Fruit fly (Drosophila melanogaster): ENCODE data around the gene mtgo.

Gene mtgo

dm6 chr2L:16544563-16545066 is at the start of gene mtgo (continued):
- TF ChIP-seq esn (GFP tag; optimal IDR thresholded peaks at IDR 0.05) (peak; percentile 45), CG31627 (GFP tag; optimal IDR thresholded peaks at IDR 0.05) (peak; percentile 21), CG6276 (GFP tag; optimal IDR thresholded peaks at IDR 0.05) (peak; percentile 85), achi (GFP tag; optimal IDR thresholded peaks at IDR 0.05) (peak; percentile 42), CG10669 (GFP tag; optimal IDR thresholded peaks at IDR 0.05) (peak; percentile 59), CG16779 (tag; optimal IDR thresholded peaks at IDR 0.05) (peak; percentile 1), Eip75B (GFP tag; optimal IDR thresholded peaks at IDR 0.05) (peak; percentile 48), acj6 (GFP tag; optimal IDR thresholded peaks at IDR 0.05) (peak; percentile 33)

dm6 chr2L:16495193-16495780 is 49.5 kb upstream of the mtgo start:
- TF ChIP-seq CG8319 (GFP tag; optimal IDR thresholded peaks at IDR 0.05) = no peak
- TF ChIP-seq svp (GFP tag) = peak; percentile 28
- no peak for TF ChIP-seq CG11294 (GFP tag; IDR thresholded peaks at IDR 0.05)
- no peak for TF ChIP-seq CG3032 (tag; optimal IDR thresholded peaks at IDR 0.05)
- no peak for TF ChIP-seq CG7368 (GFP tag; optimal IDR thresholded peaks at IDR 0.05)
- TF ChIP-seq Lpt (GFP tag; optimal IDR thresholded peaks at IDR 0.05) = peak; percentile 94
- peak; percentile 94 for TF ChIP-seq net (GFP tag; optimal IDR thresholded peaks at IDR 0.05)
- no peak for TF ChIP-seq CG6276 (GFP tag; optimal IDR thresholded peaks at IDR 0.05)
- TF ChIP-seq achi (GFP tag; optimal IDR thresholded peaks at IDR 0.05) = peak; percentile 94
- peak; percentile 82 for TF ChIP-seq Sox15 (GFP tag; optimal IDR thresholded peaks at IDR 0.05)
- TF ChIP-seq dsx (GFP tag; optimal IDR thresholded peaks at IDR 0.05; ENCODE audit: poor library complexity, severe bottlenecking) = no peak
- TF ChIP-seq CG11762 (GFP tag; optimal IDR thresholded peaks at IDR 0.05; ENCODE audit: insufficient read depth) = no peak
- peak; percentile 80 for TF ChIP-seq Hr39 (GFP tag; optimal IDR thresholded peaks at IDR 0.05)
- TF ChIP-seq esn (GFP tag; optimal IDR thresholded peaks at IDR 0.05) = peak; percentile 90
- no peak for TF ChIP-seq spab (GFP tag; optimal IDR thresholded peaks at IDR 0.05)
- peak; percentile 95 for TF ChIP-seq OdsH (GFP tag; optimal IDR thresholded peaks at IDR 0.05)
- TF ChIP-seq Ets96B (tag; optimal IDR thresholded peaks at IDR 0.05) = no peak
- TF ChIP-seq CG11902 (GFP tag; optimal IDR thresholded peaks at IDR 0.05) = no peak
- no peak for TF ChIP-seq CG3919 (GFP tag; optimal IDR thresholded peaks at IDR 0.05)
- no peak for TF ChIP-seq cyc (GFP tag; optimal IDR thresholded peaks at IDR 0.05)
- peak; percentile 84 for TF ChIP-seq CG4318 (GFP tag; optimal IDR thresholded peaks at IDR 0.05)
- TF ChIP-seq pdm3 (GFP tag; optimal IDR thresholded peaks at IDR 0.05) = peak; percentile 94
- TF ChIP-seq Gug (GFP tag; IDR thresholded peaks at IDR 0.05) = no peak
- peak; percentile 88 for TF ChIP-seq fd59A (GFP tag; optimal IDR thresholded peaks at IDR 0.05)
- no peak for TF ChIP-seq CG9139 (GFP tag; optimal IDR thresholded peaks at IDR 0.05)
- TF ChIP-seq Met (GFP tag; optimal IDR thresholded peaks at IDR 0.05) = peak; percentile 29
- TF ChIP-seq topi (GFP tag; optimal IDR thresholded peaks at IDR 0.05) = no peak
- peak; percentile 78 for TF ChIP-seq Smox (GFP tag; optimal IDR thresholded peaks at IDR 0.05)
- peak; percentile 96 for TF ChIP-seq CG32006 (GFP tag; optimal IDR thresholded peaks at IDR 0.05)
- peak; percentile 52 for TF ChIP-seq Hr38 (GFP tag; optimal IDR thresholded peaks at IDR 0.05)
- TF ChIP-seq CG6854 (GFP tag; optimal IDR thresholded peaks at IDR 0.05) = no peak
- peak; percentile 83 for TF ChIP-seq CG31627 (GFP tag; optimal IDR thresholded peaks at IDR 0.05)
- TF ChIP-seq Hr4 (GFP tag; optimal IDR thresholded peaks at IDR 0.05) = peak; percentile 96
- no peak for TF ChIP-seq fkh (GFP tag; optimal IDR thresholded peaks at IDR 0.05)
- TF ChIP-seq acj6 (GFP tag; optimal IDR thresholded peaks at IDR 0.05) = peak; percentile 92
- peak; percentile 18 for TF ChIP-seq Eip78C (GFP tag)
- no peak for TF ChIP-seq CG10669 (GFP tag; optimal IDR thresholded peaks at IDR 0.05)
- TF ChIP-seq Eip93F (GFP tag; optimal IDR thresholded peaks at IDR 0.05) = no peak
- peak; percentile 72 for TF ChIP-seq Ets21C (GFP tag; optimal IDR thresholded peaks at IDR 0.05)
- peak; percentile 95 for TF ChIP-seq CG8632 (GFP tag; optimal IDR thresholded peaks at IDR 0.05)
- peak; percentile 93 for TF ChIP-seq CG10631 (GFP tag; optimal IDR thresholded peaks at IDR 0.05)
- TF ChIP-seq fd85E (GFP tag; optimal IDR thresholded peaks at IDR 0.05) = no peak
- TF ChIP-seq salr (GFP tag; optimal IDR thresholded peaks at IDR 0.05) = peak; percentile 83 to 93
- TF ChIP-seq Sox14 (GFP tag; optimal IDR thresholded peaks at IDR 0.05) = peak; percentile 93
- TF ChIP-seq eg (GFP tag; IDR thresholded peaks at IDR 0.05) = peak; percentile 62
- peak; percentile 97 for TF ChIP-seq CG8119 (GFP tag; IDR thresholded peaks at IDR 0.05)
- TF ChIP-seq CG34406 (GFP tag; optimal IDR thresholded peaks at IDR 0.05) = peak; percentile 96

All from whole organism, prepupa.